Worm (Caenorhabditis elegans) whole organism, young adult: Measurements from ENCODE around the gene Y51H7C.1.
"Not testable (repeated sequence)": the region's sequence is repeated elsewhere in the genome, so short reads cannot be mapped to it uniquely, and the experiment has no call there.

Experiments used
- K12H6.12 ChIP-seq: fragments of 200-800 bp; sonication (Bioruptor generic); optimal IDR thresholded peaks from 2 replicates; lab custom pipeline; 2018; ENCODE audit warnings: mild to moderate bottlenecking, missing genetic modification characterization, missing compliant biosample characterization
- Y67H2A.10 ChIP-seq: fragments of 200-800 bp; sonication (Bioruptor generic); conservative IDR thresholded peaks from 2 replicates; pipeline ENCODE4 v1.3.6; 2022; ENCODE audit warnings: missing genetic modification reagents, missing genetic modification characterization, missing compliant biosample characterization
- ccch-3 ChIP-seq: fragments of 200-800 bp; sonication (Bioruptor generic); optimal IDR thresholded peaks from 2 replicates; lab custom pipeline; 2018; ENCODE audit warnings: mild to moderate bottlenecking, missing genetic modification characterization, missing compliant biosample characterization
- nhr-90 ChIP-seq: sonication (generic microtip); optimal IDR thresholded peaks from 2 replicates; lab custom pipeline; 2016; ENCODE audit warnings: missing genotype, mild to moderate bottlenecking, missing genetic modification characterization, missing compliant biosample characterization
- tbx-9 ChIP-seq: sonication (generic microtip); optimal IDR thresholded peaks from 2 replicates; lab custom pipeline; 2016; ENCODE audit warnings: borderline replicate concordance, missing genetic modification characterization, inconsistent platforms, missing compliant biosample characterization

ce11 chrII:1454379-1454778 is 13.1 kb upstream of the Y51H7C.1 start:
- TF ChIP-seq tbx-9; ccch-3 (GFP tag; lab: Kevin White, UChicago); K12H6.12 (tag; lab: Kevin White, UChicago); Y67H2A.10 (GFP tag; lab: Robert Waterston, UW); nhr-90 (tag; lab: Kevin White, UChicago): not testable (repeated sequence)
